Worm (Caenorhabditis elegans): ENCODE data around the gene tbx-37.

- no peak for TF ChIP-seq T22C8.4 (GFP tag; IDR thresholded peaks at IDR 0.05)
- no peak for TF ChIP-seq med-1 (GFP tag; optimal IDR thresholded peaks at IDR 0.05; ENCODE audit: insufficient read depth)
- no peak for TF ChIP-seq cog-1 (tag; optimal IDR thresholded peaks at IDR 0.05)
- TF ChIP-seq ztf-29 (GFP tag; IDR thresholded peaks at IDR 0.05): no peak
- TF ChIP-seq tab-1 (GFP tag; IDR thresholded peaks at IDR 0.05): no peak
- TF ChIP-seq flt-1 (GFP tag; IDR thresholded peaks at IDR 0.05): no peak
Observed at ce11 chrIII:11188132-11188531, 38.8 kb downstream of the tbx-37 start.
